Worm (Caenorhabditis elegans) whole organism, L1 larva: ENCODE measurements around the gene lgc-12.

Experiments used
- C04F5.9 ChIP-seq: sonication (generic microtip); optimal IDR thresholded peaks from 2 replicates; lab custom pipeline; 2016; ENCODE audit warnings: missing genetic modification characterization, missing compliant biosample characterization
- C16A3.4 ChIP-seq: fragments of 150-350 bp; optimal IDR thresholded peaks from 2 replicates; lab custom pipeline; 2014; ENCODE audit warnings: missing biosample characterization, missing genetic modification characterization
- C34B4.2 ChIP-seq: sonication (generic microtip); optimal IDR thresholded peaks from 2 replicates; lab custom pipeline; 2017; ENCODE audit warnings: mild to moderate bottlenecking, missing genetic modification characterization, missing compliant biosample characterization
- Y116A8C.19 ChIP-seq: sonication (generic microtip); optimal IDR thresholded peaks from 2 replicates; lab custom pipeline; 2016; ENCODE audit warnings: missing compliant biosample characterization, missing genetic modification characterization, borderline replicate concordance
- alr-1 ChIP-seq: fragments of 200-800 bp; sonication (Bioruptor generic); optimal IDR thresholded peaks from 2 replicates; lab custom pipeline; 2018; ENCODE audit warnings: borderline replicate concordance, mild to moderate bottlenecking, missing genetic modification characterization, missing compliant biosample characterization
- aly-2 ChIP-seq: fragments of 150-350 bp; optimal IDR thresholded peaks from 2 replicates; lab custom pipeline; 2014; ENCODE audit warnings: missing biosample characterization, missing genetic modification characterization
- ama-1 ChIP-seq: fragments of 150-350 bp; optimal IDR thresholded peaks from 2 replicates; lab custom pipeline; 2014
- ceh-8 ChIP-seq: fragments of 200-800 bp; sonication (Bioruptor generic); optimal IDR thresholded peaks from 2 replicates; lab custom pipeline; 2018; ENCODE audit warnings: mild to moderate bottlenecking, missing genetic modification characterization, moderate library complexity, missing compliant biosample characterization
- ceh-88 ChIP-seq: fragments of 200-800 bp; sonication (Bioruptor generic); IDR thresholded peaks from 2 replicates; pipeline ENCODE4 v1.3.6; 2022; ENCODE audit warnings: missing genetic modification characterization, missing compliant biosample characterization
- ceh-90 ChIP-seq: sonication (generic microtip); optimal IDR thresholded peaks from 2 replicates; lab custom pipeline; 2016; ENCODE audit warnings: missing genetic modification characterization, missing compliant biosample characterization
- dpl-1 ChIP-seq, 3 experiments: fragments of 150-350 bp in 2 of 3; sonication (generic microtip) in 1 of 3; optimal IDR thresholded peaks; 2 replicates each; lab custom pipeline; 2014 to 2017; ENCODE audit warnings: missing biosample characterization in 3 of 3, missing genetic modification characterization in 3 of 3, missing genetic modification reagents in 3 of 3
- dsc-1 ChIP-seq: sonication (generic microtip); optimal IDR thresholded peaks from 2 replicates; lab custom pipeline; 2016; ENCODE audit warnings: mild to moderate bottlenecking, missing genetic modification characterization, missing compliant biosample characterization
- efl-1 ChIP-seq, 4 experiments: fragments of 150-350 bp; optimal IDR thresholded peaks in 3 of 4; peaks in 1 of 4; 1 replicate in 1 of 4; 2 replicates in 3 of 4; lab custom pipeline; 2014; ENCODE audit warnings: missing biosample characterization in 2 of 4, missing genetic modification characterization in 2 of 4, missing genetic modification reagents in 2 of 4
- efl-3 ChIP-seq: fragments of 200-800 bp; sonication (Bioruptor generic); optimal IDR thresholded peaks from 2 replicates; lab custom pipeline; 2018; ENCODE audit warnings: mild to moderate bottlenecking, missing genetic modification characterization, missing compliant biosample characterization
- egl-27 ChIP-seq, 2 experiments: fragments of 150-350 bp in 1 of 2; sonication (generic microtip); optimal IDR thresholded peaks; 3 replicates each; lab custom pipeline; 2017 to 2018; ENCODE audit warnings: missing biosample characterization in 2 of 2, missing genetic modification characterization in 2 of 2, missing genetic modification reagents in 2 of 2
- fkh-8 ChIP-seq: sonication (generic microtip); optimal IDR thresholded peaks from 2 replicates; lab custom pipeline; 2016; ENCODE audit warnings: mild to moderate bottlenecking, missing genetic modification characterization, missing compliant biosample characterization
- hlh-17 ChIP-seq: fragments of 200-800 bp; sonication (Bioruptor generic); optimal IDR thresholded peaks from 2 replicates; lab custom pipeline; 2018; ENCODE audit warnings: missing genetic modification characterization, mild to moderate bottlenecking, missing compliant biosample characterization, moderate library complexity, borderline replicate concordance
- jun-1 ChIP-seq: fragments of 150-350 bp; optimal IDR thresholded peaks from 2 replicates; lab custom pipeline; 2014; ENCODE audit warnings: missing biosample characterization, missing genetic modification reagents, missing genetic modification characterization
- lin-13 ChIP-seq: fragments of 150-350 bp; optimal IDR thresholded peaks from 2 replicates; lab custom pipeline; 2014; ENCODE audit warnings: missing biosample characterization, missing genetic modification reagents, missing genetic modification characterization
- lin-14 ChIP-seq: fragments of 200-800 bp; sonication (Bioruptor generic); optimal IDR thresholded peaks from 2 replicates; lab custom pipeline; 2018; ENCODE audit warnings: mild to moderate bottlenecking, missing genetic modification characterization, moderate library complexity, missing compliant biosample characterization
- lin-15B ChIP-seq: fragments of 150-350 bp; sonication (generic microtip); optimal IDR thresholded peaks from 3 replicates; lab custom pipeline; 2014; ENCODE audit warnings: missing biosample characterization, missing genetic modification characterization
- lin-35 ChIP-seq, 2 experiments: fragments of 150-350 bp; optimal IDR thresholded peaks; 2 replicates each; lab custom pipeline; 2014; ENCODE audit warnings: missing biosample characterization in 2 of 2, missing genetic modification characterization in 2 of 2, missing genetic modification reagents in 2 of 2
- lsy-2 ChIP-seq, 2 experiments: fragments of 150-350 bp; optimal IDR thresholded peaks; 2 replicates each; lab custom pipeline; 2014; ENCODE audit warnings: missing biosample characterization in 2 of 2, missing genetic modification characterization in 2 of 2
- mab-9 ChIP-seq: fragments of 200-800 bp; sonication (Bioruptor generic); IDR thresholded peaks from 2 replicates; pipeline ENCODE4 v1.3.6; 2022; ENCODE audit warnings: missing genetic modification reagents, missing genetic modification characterization, missing compliant biosample characterization
- mdl-1 ChIP-seq, 2 experiments: fragments of 150-350 bp; optimal IDR thresholded peaks; 2 replicates each; lab custom pipeline; 2014 to 2017; ENCODE audit warnings: missing biosample characterization in 2 of 2, missing genetic modification characterization in 2 of 2, inconsistent platforms in 1 of 2
- mef-2 ChIP-seq: fragments of 150-350 bp; optimal IDR thresholded peaks from 2 replicates; lab custom pipeline; 2014; ENCODE audit warnings: missing biosample characterization, missing genetic modification characterization
- mep-1 ChIP-seq: fragments of 150-350 bp; optimal IDR thresholded peaks from 2 replicates; lab custom pipeline; 2014; ENCODE audit warnings: missing biosample characterization, missing genetic modification characterization
- nhr-11 ChIP-seq: fragments of 150-350 bp; optimal IDR thresholded peaks from 2 replicates; lab custom pipeline; 2014; ENCODE audit warnings: missing biosample characterization, missing genetic modification characterization
- nhr-12 ChIP-seq: sonication (generic microtip); optimal IDR thresholded peaks from 2 replicates; lab custom pipeline; 2017; ENCODE audit warnings: missing biosample characterization, missing genetic modification characterization
- nhr-19 ChIP-seq: fragments of 200-800 bp; sonication (Bioruptor generic); conservative IDR thresholded peaks from 2 replicates; pipeline ENCODE4 v1.3.6; 2022; ENCODE audit warnings: missing genetic modification characterization, missing compliant biosample characterization
- nhr-28 ChIP-seq: fragments of 150-350 bp; optimal IDR thresholded peaks from 2 replicates; lab custom pipeline; 2014; ENCODE audit warnings: missing biosample characterization, missing genetic modification characterization
- nhr-71 ChIP-seq: sonication (generic microtip); optimal IDR thresholded peaks from 2 replicates; lab custom pipeline; 2016; ENCODE audit warnings: mild to moderate bottlenecking, missing genetic modification characterization, moderate library complexity, missing compliant biosample characterization
- nhr-76 ChIP-seq: sonication (generic microtip); optimal IDR thresholded peaks from 2 replicates; lab custom pipeline; 2017; ENCODE audit warnings: missing biosample characterization, missing genetic modification characterization
- nhr-77 ChIP-seq: fragments of 150-350 bp; optimal IDR thresholded peaks from 2 replicates; lab custom pipeline; 2014; ENCODE audit warnings: missing biosample characterization, missing genetic modification characterization
- nhr-90 ChIP-seq: sonication (generic microtip); optimal IDR thresholded peaks from 2 replicates; lab custom pipeline; 2016; ENCODE audit warnings: mild to moderate bottlenecking, missing genetic modification characterization, missing compliant biosample characterization; ENCODE audit not compliant: poor library complexity
- pag-3 ChIP-seq: sonication (generic microtip); optimal IDR thresholded peaks from 2 replicates; lab custom pipeline; 2017; ENCODE audit warnings: missing genetic modification characterization, mild to moderate bottlenecking, missing compliant biosample characterization, antibody characterized with exemption, borderline replicate concordance; ENCODE audit not compliant: insufficient read depth
- pqm-1 ChIP-seq: sonication (generic microtip); optimal IDR thresholded peaks from 3 replicates; lab custom pipeline; 2017; ENCODE audit warnings: missing biosample characterization, missing genetic modification characterization
- rnt-1 ChIP-seq: sonication (generic microtip); optimal IDR thresholded peaks from 2 replicates; lab custom pipeline; 2016; ENCODE audit warnings: mild to moderate bottlenecking, missing genetic modification characterization, moderate library complexity, missing compliant biosample characterization
- skn-1 ChIP-seq: fragments of 150-350 bp; optimal IDR thresholded peaks from 2 replicates; lab custom pipeline; 2014; ENCODE audit warnings: missing biosample characterization, missing genetic modification characterization
- snpc-4 ChIP-seq: fragments of 150-350 bp; optimal IDR thresholded peaks from 2 replicates; lab custom pipeline; 2014; ENCODE audit warnings: missing biosample characterization, missing genetic modification characterization
- snu-23 ChIP-seq: sonication (generic microtip); optimal IDR thresholded peaks from 2 replicates; lab custom pipeline; 2016; ENCODE audit warnings: missing genetic modification characterization, missing compliant biosample characterization
- sptf-1 ChIP-seq: fragments of 150-350 bp; optimal IDR thresholded peaks from 2 replicates; lab custom pipeline; 2014; ENCODE audit warnings: missing biosample characterization, missing genetic modification characterization
- sup-37 ChIP-seq: fragments of 200-800 bp; sonication (Bioruptor generic); optimal IDR thresholded peaks from 2 replicates; lab custom pipeline; 2018; ENCODE audit warnings: mild to moderate bottlenecking, missing genetic modification characterization, missing compliant biosample characterization
- unc-30 ChIP-seq: sonication (generic microtip); optimal IDR thresholded peaks from 2 replicates; lab custom pipeline; 2017; ENCODE audit warnings: missing biosample characterization, missing genetic modification characterization
- unc-62 ChIP-seq: fragments of 150-350 bp; optimal IDR thresholded peaks from 2 replicates; lab custom pipeline; 2014; ENCODE audit warnings: missing biosample characterization, missing genetic modification reagents, missing genetic modification characterization
- vab-15 ChIP-seq: sonication (generic microtip); optimal IDR thresholded peaks from 2 replicates; lab custom pipeline; 2017; ENCODE audit warnings: missing genotype, mild to moderate bottlenecking, missing genetic modification characterization, missing compliant biosample characterization

Gene lgc-12

ce11 chrIII:7535347-7535746 lies 26.6 kb upstream of the lgc-12 start:
- no peak for TF ChIP-seq ceh-90 (tag; lab: Kevin White, UChicago)
- peak; percentile 11 for TF ChIP-seq rnt-1 (tag; lab: Kevin White, UChicago)
- TF ChIP-seq, all 84 proteins: peak for 1

- no peak for TF ChIP-seq pqm-1 (tag; lab: Kevin White, UChicago)
- TF ChIP-seq lsy-2 (tag; optimal IDR thresholded peaks at IDR 0.05; lab: Kevin White, UChicago) = peak in 1 of 2 experiments; percentile 47
- TF ChIP-seq sptf-1 = no peak
- TF ChIP-seq nhr-90 (tag; lab: Kevin White, UChicago) = no peak
- no peak for TF ChIP-seq efl-3 (GFP tag; lab: Kevin White, UChicago)
- TF ChIP-seq fkh-8 = no peak
- TF ChIP-seq unc-62 = no peak
- TF ChIP-seq nhr-12 (tag; lab: Kevin White, UChicago) = no peak
- TF ChIP-seq dsc-1 = no peak
- TF ChIP-seq mab-9 (GFP tag; lab: Robert Waterston, UW) = peak; percentile 43; the same call in 1 of the 2 replicates
- peak; percentile 11 for TF ChIP-seq nhr-71 (tag; lab: Kevin White, UChicago)
- peak; percentile 68 for TF ChIP-seq lin-14 (GFP tag; lab: Kevin White, UChicago)
- no peak for TF ChIP-seq C04F5.9
- no peak for TF ChIP-seq lin-35 (GFP tag; optimal IDR thresholded peaks at IDR 0.05; lab: Kevin White, UChicago)
- TF ChIP-seq rnt-1 (tag; lab: Kevin White, UChicago) = peak; percentile 38
- TF ChIP-seq sup-37 (GFP tag; lab: Kevin White, UChicago) = no peak
- TF ChIP-seq nhr-19 (GFP tag; lab: Robert Waterston, UW) = no peak
- TF ChIP-seq mef-2 (tag; lab: Kevin White, UChicago) = no peak
- TF ChIP-seq egl-27 (tag; optimal IDR thresholded peaks at IDR 0.05; lab: Kevin White, UChicago) = no peak
- TF ChIP-seq, all 84 proteins: peak for 5
These were observed 25.4 kb upstream of the lgc-12 start, which contains the start of gene lin-39 for ce11 chrIII:7536559-7536958. Gene lin-39, minus strand, starts transcription at chrIII:7536632.

- TF ChIP-seq pag-3 (tag; lab: Kevin White, UChicago) = no peak
- no peak for TF ChIP-seq lin-35 (GFP tag; optimal IDR thresholded peaks at IDR 0.05; lab: Kevin White, UChicago)
- no peak for TF ChIP-seq skn-1 (tag; lab: Kevin White, UChicago)
- no peak for TF ChIP-seq efl-3 (GFP tag; lab: Kevin White, UChicago)
These were observed 19.9 kb upstream of the lgc-12 start for ce11 chrIII:7542037-7542436.

- TF ChIP-seq C04F5.9 (no peak), aly-2 (tag; lab: Kevin White, UChicago) (no peak), pqm-1 (tag; lab: Kevin White, UChicago) (no peak), C16A3.4 (tag; lab: Kevin White, UChicago) (peak; percentile 27), nhr-28 (no peak), ceh-8 (GFP tag; lab: Kevin White, UChicago) (no peak), mep-1 (tag; lab: Kevin White, UChicago) (peak; percentile 35), lin-13 (no peak), lin-15B (tag; lab: Kevin White, UChicago) (no peak), jun-1 (tag; lab: Kevin White, UChicago) (no peak), alr-1 (tag; lab: Kevin White, UChicago) (no peak), Y116A8C.19 (no peak), hlh-17 (GFP tag; lab: Kevin White, UChicago) (no peak), snu-23 (GFP tag; lab: Kevin White, UChicago) (peak; percentile 24), nhr-76 (tag; lab: Kevin White, UChicago) (no peak), egl-27 (tag; optimal IDR thresholded peaks at IDR 0.05; lab: Kevin White, UChicago) (no peak), dpl-1 (GFP tag; optimal IDR thresholded peaks at IDR 0.05; lab: Kevin White, UChicago) (no peak), efl-1 (optimal IDR thresholded peaks at IDR 0.05; lab: Kevin White, UChicago) (peak in 1 of 2 experiments; percentile 23), efl-1 (GFP tag; optimal IDR thresholded peaks at IDR 0.05 in 1 of 2; lab: Kevin White, UChicago) (peak in 1 of 2 experiments; percentile 70), vab-15 (tag; lab: Kevin White, UChicago) (no peak), unc-30 (tag; lab: Kevin White, UChicago) (no peak), nhr-11 (tag; lab: Kevin White, UChicago) (no peak), mdl-1 (tag; optimal IDR thresholded peaks at IDR 0.05; lab: Kevin White, UChicago) (no peak), nhr-77 (no peak), lin-35 (GFP tag; optimal IDR thresholded peaks at IDR 0.05; lab: Kevin White, UChicago) (no peak), snpc-4 (tag; lab: Kevin White, UChicago) (no peak), C34B4.2 (no peak), nhr-71 (tag; lab: Kevin White, UChicago) (peak; percentile 48), ama-1 (lab: Kevin White, UChicago) (no peak), ceh-88 (GFP tag; lab: Robert Waterston, UW) (no peak)
These were observed 17.8 kb upstream of the lgc-12 start for ce11 chrIII:7544211-7544610.
